Fruit fly (Drosophila melanogaster) whole organism, prepupa: ENCODE data around the gene Parg.

Experiments
- Blimp-1 ChIP-seq: fragments of 200-800 bp; sonication (Bioruptor generic); optimal IDR thresholded peaks from 3 replicates; lab custom pipeline; 2017; ENCODE audit warnings: missing biosample characterization, missing genetic modification characterization, mild to moderate bottlenecking, moderate library complexity, missing genetic modification reagents
- CG10631 ChIP-seq: fragments of 200-800 bp; sonication (Bioruptor generic); optimal IDR thresholded peaks from 2 replicates; lab custom pipeline; 2016; ENCODE audit warnings: missing biosample characterization, missing genetic modification characterization
- CG10669 ChIP-seq: fragments of 200-800 bp; sonication (Bioruptor generic); optimal IDR thresholded peaks from 3 replicates; lab custom pipeline; 2018; ENCODE audit warnings: missing biosample characterization, mild to moderate bottlenecking, missing genetic modification characterization, moderate library complexity
- CG11762 ChIP-seq: fragments of 200-800 bp; sonication (Bioruptor generic); optimal IDR thresholded peaks from 3 replicates; lab custom pipeline; 2016; ENCODE audit warnings: missing biosample characterization, missing genetic modification characterization; ENCODE audit not compliant: insufficient read depth
- CG11902 ChIP-seq: fragments of 200-800 bp; sonication (Bioruptor generic); optimal IDR thresholded peaks from 3 replicates; lab custom pipeline; 2016; ENCODE audit warnings: missing biosample characterization, missing genetic modification characterization
- CG16779 ChIP-seq: fragments of 200-800 bp; sonication (Bioruptor generic); optimal IDR thresholded peaks from 3 replicates; lab custom pipeline; 2017; ENCODE audit warnings: missing biosample characterization, mild to moderate bottlenecking, missing genetic modification characterization
- CG3032 ChIP-seq: fragments of 200-800 bp; optimal IDR thresholded peaks from 2 replicates; lab custom pipeline; 2019; ENCODE audit warnings: missing biosample characterization, mild to moderate bottlenecking, missing genetic modification characterization, moderate library complexity
- CG31627 ChIP-seq: fragments of 200-800 bp; sonication (Bioruptor generic); optimal IDR thresholded peaks from 3 replicates; lab custom pipeline; 2016; ENCODE audit warnings: missing biosample characterization, missing genetic modification characterization
- CG32006 ChIP-seq: fragments of 200-800 bp; sonication (Bioruptor generic); optimal IDR thresholded peaks from 3 replicates; lab custom pipeline; 2017; ENCODE audit warnings: missing biosample characterization, mild to moderate bottlenecking, missing genetic modification characterization
- CG34406 ChIP-seq: fragments of 200-800 bp; sonication (Bioruptor generic); optimal IDR thresholded peaks from 3 replicates; lab custom pipeline; 2016; ENCODE audit warnings: missing biosample characterization, missing genetic modification characterization
- CG4318 ChIP-seq: fragments of 200-800 bp; sonication (Bioruptor generic); optimal IDR thresholded peaks from 3 replicates; lab custom pipeline; 2017; ENCODE audit warnings: missing biosample characterization, mild to moderate bottlenecking, missing genetic modification characterization
- CG6276 ChIP-seq: fragments of 200-800 bp; sonication (Bioruptor generic); optimal IDR thresholded peaks from 2 replicates; lab custom pipeline; 2017; ENCODE audit warnings: missing biosample characterization, mild to moderate bottlenecking, missing genetic modification characterization
- CG6792 ChIP-seq: fragments of 200-800 bp; sonication (Bioruptor generic); optimal IDR thresholded peaks from 3 replicates; lab custom pipeline; 2016; ENCODE audit warnings: missing biosample characterization, missing genetic modification characterization
- CG6808 ChIP-seq: fragments of 200-800 bp; sonication (Bioruptor generic); optimal IDR thresholded peaks from 3 replicates; lab custom pipeline; 2017; ENCODE audit warnings: missing biosample characterization, missing genetic modification characterization, mild to moderate bottlenecking, moderate library complexity, missing genetic modification reagents
- CG6854 ChIP-seq: fragments of 200-800 bp; sonication (Bioruptor generic); optimal IDR thresholded peaks from 2 replicates; lab custom pipeline; 2017; ENCODE audit warnings: missing biosample characterization, mild to moderate bottlenecking, missing genetic modification characterization
- CG7368 ChIP-seq: fragments of 200-800 bp; sonication (Bioruptor generic); optimal IDR thresholded peaks from 3 replicates; lab custom pipeline; 2016; ENCODE audit warnings: missing biosample characterization, missing genetic modification characterization
- CG8319 ChIP-seq: fragments of 200-800 bp; sonication (Bioruptor generic); optimal IDR thresholded peaks from 3 replicates; lab custom pipeline; 2016; ENCODE audit warnings: missing biosample characterization, missing genetic modification characterization
- CG8632 ChIP-seq: fragments of 200-800 bp; sonication (Bioruptor generic); optimal IDR thresholded peaks from 3 replicates; lab custom pipeline; 2016; ENCODE audit warnings: missing biosample characterization, missing genetic modification characterization
- Eip75B ChIP-seq: fragments of 200-800 bp; sonication (Bioruptor generic); optimal IDR thresholded peaks from 3 replicates; lab custom pipeline; 2016; ENCODE audit warnings: missing biosample characterization, missing genetic modification characterization
- Eip78C ChIP-seq: fragments of 200-800 bp; sonication (Bioruptor generic); peaks from one replicate; lab custom pipeline; 2016; ENCODE audit warnings: missing biosample characterization, missing genetic modification characterization
- Eip93F ChIP-seq: fragments of 200-800 bp; sonication (Bioruptor generic); optimal IDR thresholded peaks from 2 replicates; lab custom pipeline; 2016; ENCODE audit warnings: missing biosample characterization, mild to moderate bottlenecking, missing genetic modification characterization
- Ets21C ChIP-seq: fragments of 200-800 bp; sonication (Bioruptor generic); optimal IDR thresholded peaks from 3 replicates; lab custom pipeline; 2016; ENCODE audit warnings: missing biosample characterization, missing genetic modification characterization
- Ets96B ChIP-seq: fragments of 200-800 bp; optimal IDR thresholded peaks from 2 replicates; lab custom pipeline; 2019; ENCODE audit warnings: missing biosample characterization, mild to moderate bottlenecking, missing genetic modification characterization, moderate library complexity
- Hr38 ChIP-seq: sonication (Bioruptor generic); optimal IDR thresholded peaks from 2 replicates; lab custom pipeline; 2016; ENCODE audit warnings: missing biosample characterization, missing genetic modification characterization
- Hr4 ChIP-seq: fragments of 200-800 bp; sonication (Bioruptor generic); optimal IDR thresholded peaks from 3 replicates; lab custom pipeline; 2016; ENCODE audit warnings: missing biosample characterization, missing genetic modification characterization
- OdsH ChIP-seq: fragments of 200-800 bp; sonication (Bioruptor generic); optimal IDR thresholded peaks from 3 replicates; lab custom pipeline; 2016; ENCODE audit warnings: missing biosample characterization, missing genetic modification characterization
- Smox ChIP-seq: fragments of 200-800 bp; sonication (Bioruptor generic); optimal IDR thresholded peaks from 3 replicates; lab custom pipeline; 2016; ENCODE audit warnings: missing biosample characterization, missing genetic modification characterization
- Sox14 ChIP-seq: fragments of 200-800 bp; sonication (Bioruptor generic); optimal IDR thresholded peaks from 3 replicates; lab custom pipeline; 2016; ENCODE audit warnings: missing biosample characterization, missing genetic modification characterization
- acj6 ChIP-seq: fragments of 200-800 bp; sonication (Bioruptor generic); optimal IDR thresholded peaks from 3 replicates; lab custom pipeline; 2016; ENCODE audit warnings: missing biosample characterization, missing genetic modification characterization
- cyc ChIP-seq: fragments of 200-800 bp; sonication (Bioruptor generic); optimal IDR thresholded peaks from 3 replicates; lab custom pipeline; 2016; ENCODE audit warnings: missing biosample characterization, missing genetic modification characterization
- dac ChIP-seq: fragments of 200-800 bp; sonication (Bioruptor generic); optimal IDR thresholded peaks from 2 replicates; lab custom pipeline; 2017; ENCODE audit warnings: missing biosample characterization, mild to moderate bottlenecking, missing genetic modification characterization
- dsx ChIP-seq: fragments of 200-800 bp; optimal IDR thresholded peaks from 3 replicates; lab custom pipeline; 2019; ENCODE audit warnings: missing biosample characterization, mild to moderate bottlenecking, missing genetic modification characterization, moderate library complexity; ENCODE audit not compliant: poor library complexity, severe bottlenecking
- eg ChIP-seq: fragments of 200-800 bp; sonication (Bioruptor generic); IDR thresholded peaks from 3 replicates; pipeline ENCODE4 v1.3.6; 2022; ENCODE audit warnings: missing biosample characterization, missing genetic modification characterization
- esn ChIP-seq: fragments of 200-800 bp; sonication (Bioruptor generic); optimal IDR thresholded peaks from 2 replicates; lab custom pipeline; 2016; ENCODE audit warnings: missing biosample characterization, mild to moderate bottlenecking, missing genetic modification characterization, moderate library complexity
- fd59A ChIP-seq: fragments of 200-800 bp; sonication (Bioruptor generic); optimal IDR thresholded peaks from 2 replicates; lab custom pipeline; 2017; ENCODE audit warnings: missing biosample characterization, mild to moderate bottlenecking, missing genetic modification characterization, missing genetic modification reagents
- fkh ChIP-seq: fragments of 200-800 bp; sonication (Bioruptor generic); optimal IDR thresholded peaks from 3 replicates; lab custom pipeline; 2017; ENCODE audit warnings: missing biosample characterization, mild to moderate bottlenecking, missing genetic modification characterization, moderate library complexity
- lz ChIP-seq: fragments of 200-800 bp; sonication (Bioruptor generic); optimal IDR thresholded peaks from 3 replicates; lab custom pipeline; 2016; ENCODE audit warnings: missing biosample characterization, missing genetic modification characterization
- net ChIP-seq: fragments of 200-800 bp; sonication (Bioruptor generic); optimal IDR thresholded peaks from 3 replicates; lab custom pipeline; 2016; ENCODE audit warnings: missing biosample characterization, missing genetic modification characterization
- ss ChIP-seq, 2 experiments: fragments of 200-800 bp; sonication (Bioruptor generic); optimal IDR thresholded peaks; 2 replicates in 1 of 2; 3 replicates in 1 of 2; lab custom pipeline; 2017 to 2018; ENCODE audit warnings: mild to moderate bottlenecking in 2 of 2, missing biosample characterization in 2 of 2, missing genetic modification characterization in 2 of 2, moderate library complexity in 1 of 2
- svp ChIP-seq: fragments of 200-800 bp; sonication (Bioruptor generic); peaks from one replicate; lab custom pipeline; 2016; ENCODE audit warnings: missing biosample characterization, missing genetic modification characterization
- topi ChIP-seq: fragments of 200-800 bp; sonication (Bioruptor generic); optimal IDR thresholded peaks from 3 replicates; lab custom pipeline; 2016; ENCODE audit warnings: missing biosample characterization, missing genetic modification characterization
- vri ChIP-seq: fragments of 200-800 bp; sonication (Bioruptor generic); optimal IDR thresholded peaks from 3 replicates; lab custom pipeline; 2016; ENCODE audit warnings: missing biosample characterization, mild to moderate bottlenecking, missing genetic modification characterization

Gene Parg

DNA sequence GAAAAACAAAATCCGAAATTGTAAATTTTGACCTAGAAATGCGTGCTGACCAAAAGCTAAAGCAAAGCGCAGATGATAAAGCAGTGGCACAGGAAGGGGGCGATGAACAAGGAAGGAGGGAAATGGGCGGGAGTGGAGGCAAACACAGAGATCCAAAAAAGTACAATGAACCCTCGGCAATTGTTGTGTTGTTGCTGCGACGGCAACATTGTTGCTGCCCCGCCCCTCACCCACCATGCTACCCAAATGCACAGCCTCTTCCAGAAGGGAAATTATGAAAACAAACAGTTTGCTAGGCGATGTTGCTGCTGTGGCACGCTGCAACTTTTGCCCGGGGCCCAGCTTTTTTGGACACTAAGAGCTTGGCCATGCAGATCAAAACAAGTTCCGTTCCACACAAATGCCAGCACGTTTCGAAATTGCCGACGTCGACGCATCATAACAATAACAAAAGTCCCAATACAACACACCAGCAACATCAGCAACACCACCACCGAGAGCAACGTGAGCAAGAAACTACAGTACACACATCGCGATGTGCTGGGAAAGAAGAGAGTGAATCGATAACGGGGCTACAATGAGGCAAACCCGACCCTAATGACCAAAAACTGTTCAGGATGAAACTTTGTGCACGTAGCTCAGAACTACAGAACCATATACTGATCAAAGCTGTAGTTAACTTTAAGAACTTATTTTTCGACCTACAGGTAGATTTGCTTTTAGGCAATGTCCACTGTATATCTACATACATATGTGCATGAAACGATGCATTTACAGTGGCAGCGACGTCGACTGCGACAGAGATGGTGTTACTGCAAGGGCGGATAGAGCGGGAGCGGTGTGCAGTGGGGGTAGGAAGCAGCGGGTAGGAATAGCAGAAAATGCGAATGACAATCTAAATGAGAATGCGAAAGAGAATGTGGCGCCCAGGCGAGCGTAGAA, 15.4 kb upstream of the Parg start (continued):
- TF ChIP-seq CG34406 (GFP tag; lab: Kevin White, UChicago) (peak; percentile 89), net (GFP tag; lab: Kevin White, UChicago) (peak; percentile 78), CG8319 (GFP tag; lab: Kevin White, UChicago) (peak; percentile 82), fd59A (GFP tag; lab: Kevin White, UChicago) (peak; percentile 86), OdsH (peak; percentile 87), cyc (peak; percentile 90), CG10669 (peak; percentile 89), Hr38 (GFP tag; lab: Kevin White, UChicago) (no peak), Eip93F (GFP tag; lab: Kevin White, UChicago) (no peak), CG6854 (peak; percentile 67), CG11902 (GFP tag; lab: Kevin White, UChicago) (peak; percentile 84), acj6 (GFP tag; lab: Kevin White, UChicago) (peak; percentile 90), CG6792 (GFP tag; lab: Kevin White, UChicago) (peak; percentile 90), esn (GFP tag; lab: Kevin White, UChicago) (peak; percentile 91), lz (GFP tag; lab: Kevin White, UChicago) (peak; percentile 91), CG11762 (GFP tag; lab: Kevin White, UChicago) (peak; percentile 80), Ets96B (tag; lab: Kevin White, UChicago) (peak; percentile 93), Smox (GFP tag; lab: Kevin White, UChicago) (peak; percentile 87), CG7368 (peak; percentile 87), Hr4 (peak; percentile 89), fkh (GFP tag; lab: Kevin White, UChicago) (no peak), CG16779 (tag; lab: Kevin White, UChicago) (peak; percentile 77)

DNA sequence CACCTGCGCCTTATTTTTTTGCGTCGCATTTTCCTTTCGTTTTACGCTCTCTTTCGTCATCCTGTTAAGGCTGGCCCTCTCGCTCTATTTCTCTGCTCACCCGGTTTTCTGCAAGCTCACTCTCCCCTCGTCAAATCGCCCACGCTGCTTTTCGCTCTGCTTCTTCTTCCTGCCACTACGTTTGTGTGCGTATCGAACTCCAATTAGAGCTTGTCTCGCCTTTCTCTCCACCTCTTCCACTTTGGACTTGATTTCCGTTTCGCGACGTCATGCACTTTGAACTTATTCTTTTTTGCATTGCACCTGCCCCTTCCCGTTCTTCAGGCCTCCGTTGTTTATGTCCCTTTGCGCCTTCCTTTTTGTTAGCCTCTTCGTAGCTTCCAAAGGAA, 14.2 kb upstream of the Parg start:
- no peak for TF ChIP-seq vri (GFP tag; lab: Kevin White, UChicago)
- TF ChIP-seq CG6854: peak; percentile 6
- TF ChIP-seq CG6808 (GFP tag; lab: Kevin White, UChicago): peak; percentile 27
- no peak for TF ChIP-seq net (GFP tag; lab: Kevin White, UChicago)
- peak in 1 of 2 experiments; percentile 20 for TF ChIP-seq ss (GFP tag; optimal IDR thresholded peaks at IDR 0.05; lab: Kevin White, UChicago)
- no peak for TF ChIP-seq Eip78C (GFP tag; lab: Kevin White, UChicago)

DNA sequence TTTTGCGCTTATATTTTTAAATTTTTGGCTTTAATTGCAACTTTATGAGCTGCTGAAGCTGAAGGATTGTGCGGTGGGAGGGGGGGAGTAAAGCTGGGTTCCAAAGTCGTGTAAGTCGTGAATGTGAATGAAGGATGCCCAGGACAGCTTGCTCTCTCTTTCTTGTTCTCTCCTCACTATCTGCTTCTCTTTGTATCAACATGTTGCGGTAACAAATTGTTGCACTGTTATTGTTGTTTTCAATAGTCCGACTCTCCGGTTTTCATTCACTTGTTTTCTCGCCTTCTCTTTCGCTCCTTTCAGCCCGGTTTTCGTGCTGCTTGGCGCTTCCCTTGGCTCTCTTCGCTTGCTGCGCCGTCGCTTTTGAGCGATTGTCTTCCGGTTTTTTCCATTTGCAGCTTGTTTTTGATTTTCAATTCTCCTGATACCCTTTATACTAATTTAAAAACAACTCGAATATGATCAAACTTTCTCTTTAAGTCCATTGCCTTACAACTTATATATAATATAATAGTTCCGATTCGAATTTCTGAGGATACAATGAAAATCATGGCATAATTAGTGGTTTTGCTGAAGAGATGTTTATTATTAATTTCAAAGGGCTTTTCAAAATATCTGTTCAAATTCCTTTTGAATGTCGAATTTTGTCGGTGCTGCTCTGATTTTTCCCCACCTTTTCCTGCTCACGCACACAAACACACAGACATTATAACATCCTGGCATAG, 13.7 kb upstream of the Parg start:
- peak; percentile 59 for TF ChIP-seq CG6276 (GFP tag; lab: Kevin White, UChicago)
- peak; percentile 81 for TF ChIP-seq CG4318 (GFP tag; lab: Kevin White, UChicago)
- TF ChIP-seq net (GFP tag; lab: Kevin White, UChicago): peak; percentile 78
- peak; percentile 79 for TF ChIP-seq lz (GFP tag; lab: Kevin White, UChicago)
- TF ChIP-seq CG3032 (tag; lab: Kevin White, UChicago): peak; percentile 88
- peak; percentile 84 for TF ChIP-seq svp
- TF ChIP-seq CG31627 (GFP tag; lab: Kevin White, UChicago): peak; percentile 58
- TF ChIP-seq CG8632 (GFP tag; lab: Kevin White, UChicago): peak; percentile 66
- peak; percentile 50 for TF ChIP-seq dac
- 0 out of 3 replicates have a peak, but pooled peaks have one; percentile 34 for TF ChIP-seq eg
- peak; percentile 88 for TF ChIP-seq fd59A (GFP tag; lab: Kevin White, UChicago)
- peak; percentile 89 for TF ChIP-seq CG32006 (GFP tag; lab: Kevin White, UChicago)
- TF ChIP-seq dsx (GFP tag; lab: Kevin White, UChicago): peak; percentile 74
- TF ChIP-seq Hr38 (GFP tag; lab: Kevin White, UChicago): no peak
- TF ChIP-seq cyc: peak; percentile 41
- TF ChIP-seq Hr4: peak; percentile 77
- TF ChIP-seq CG34406 (GFP tag; lab: Kevin White, UChicago): peak; percentile 76
- TF ChIP-seq CG6792 (GFP tag; lab: Kevin White, UChicago): peak; percentile 76
- TF ChIP-seq Blimp-1 (GFP tag; lab: Kevin White, UChicago): no peak
- TF ChIP-seq Ets21C (GFP tag; lab: Kevin White, UChicago): peak; percentile 47
- TF ChIP-seq Sox14 (GFP tag; lab: Kevin White, UChicago): peak; percentile 82
- peak; percentile 83 for TF ChIP-seq OdsH
- peak; percentile 47 for TF ChIP-seq topi (GFP tag; lab: Kevin White, UChicago)
- peak; percentile 84 for TF ChIP-seq CG10631
- TF ChIP-seq CG7368: no peak
- peak; percentile 36 for TF ChIP-seq Eip93F (GFP tag; lab: Kevin White, UChicago)
- peak; percentile 76 for TF ChIP-seq Eip75B
